Worm (Caenorhabditis elegans): ENCODE measurements around the gene smex-1.

ce11 chrV:8245457-8245856 is 50.3 kb downstream of the smex-1 start, which contains the start of gene C16D9.5:
- TF ChIP-seq unc-62 (GFP tag; optimal IDR thresholded peaks at IDR 0.05) = no peak
- TF ChIP-seq K12H6.12 (tag; optimal IDR thresholded peaks at IDR 0.05) = no peak
- no peak for TF ChIP-seq pha-4 (tag; optimal IDR thresholded peaks at IDR 0.05)
- no peak for TF ChIP-seq him-1 (tag; optimal IDR thresholded peaks at IDR 0.05)
- no peak for TF ChIP-seq ets-4 (GFP tag; optimal IDR thresholded peaks at IDR 0.05)
- no peak for TF ChIP-seq B0336.3 (GFP tag; IDR thresholded peaks at IDR 0.05)
- no peak for TF ChIP-seq chd-7 (tag; optimal IDR thresholded peaks at IDR 0.05)
- TF ChIP-seq snpc-4 (GFP tag; optimal IDR thresholded peaks at IDR 0.05) = no peak
- no peak for TF ChIP-seq snpc-4 (tag; optimal IDR thresholded peaks at IDR 0.05)

Data from whole organism, young adult.